Worm (Caenorhabditis elegans) whole organism, young adult: ENCODE data around the gene C15H11.10.

ENCODE experiments used
- B0019.2 ChIP-seq: fragments of 200-800 bp; sonication (Bioruptor generic); conservative IDR thresholded peaks from 2 replicates; pipeline ENCODE4 v1.3.6; 2022; ENCODE audit warnings: missing genetic modification reagents, missing genetic modification characterization, missing compliant biosample characterization
- B0261.1 ChIP-seq: sonication (generic microtip); optimal IDR thresholded peaks from 2 replicates; lab custom pipeline; 2016; ENCODE audit warnings: mild to moderate bottlenecking, missing genetic modification characterization, moderate library complexity, missing compliant biosample characterization
- F22D6.2 ChIP-seq: sonication (generic microtip); optimal IDR thresholded peaks from 2 replicates; lab custom pipeline; 2016; ENCODE audit warnings: mild to moderate bottlenecking, missing genetic modification characterization, missing compliant biosample characterization
- F39B2.1 ChIP-seq: fragments of 200-800 bp; sonication (Bioruptor generic); IDR thresholded peaks from 2 replicates; pipeline ENCODE4 v1.3.6; 2022; ENCODE audit warnings: missing genetic modification reagents, missing genetic modification characterization, missing compliant biosample characterization
- F52B5.7 ChIP-seq: sonication (generic microtip); optimal IDR thresholded peaks from 2 replicates; lab custom pipeline; 2016; ENCODE audit warnings: mild to moderate bottlenecking, missing genetic modification characterization, missing compliant biosample characterization
- K12H6.12 ChIP-seq: fragments of 200-800 bp; sonication (Bioruptor generic); optimal IDR thresholded peaks from 2 replicates; lab custom pipeline; 2018; ENCODE audit warnings: mild to moderate bottlenecking, missing genetic modification characterization, missing compliant biosample characterization
- T07F8.4 ChIP-seq: sonication (generic microtip); optimal IDR thresholded peaks from 2 replicates; lab custom pipeline; 2016; ENCODE audit warnings: mild to moderate bottlenecking, missing genetic modification characterization, moderate library complexity, missing compliant biosample characterization
- T26A5.8 ChIP-seq: sonication (generic microtip); optimal IDR thresholded peaks from 2 replicates; lab custom pipeline; 2016; ENCODE audit warnings: missing genetic modification characterization, missing compliant biosample characterization
- Y53F4B.3 ChIP-seq: fragments of 200-800 bp; sonication (Bioruptor generic); IDR thresholded peaks from 2 replicates; pipeline ENCODE4 v1.3.6; 2022; ENCODE audit warnings: missing genetic modification reagents, missing genetic modification characterization, missing compliant biosample characterization
- Y95B8A.8 ChIP-seq: fragments of 200-800 bp; sonication (Bioruptor generic); IDR thresholded peaks from 2 replicates; pipeline ENCODE4 v1.3.6; 2022; ENCODE audit warnings: missing genetic modification reagents, missing genetic modification characterization, missing compliant biosample characterization
- ZK185.1 ChIP-seq: sonication (generic microtip); optimal IDR thresholded peaks from 2 replicates; lab custom pipeline; 2016; ENCODE audit warnings: mild to moderate bottlenecking, missing genetic modification characterization, missing compliant biosample characterization; ENCODE audit not compliant: poor library complexity, severe bottlenecking
- ama-1 ChIP-seq, 3 experiments: fragments of 150-350 bp in 1 of 3; sonication (generic microtip) in 2 of 3; optimal IDR thresholded peaks; 2 replicates each; lab custom pipeline; 2014 to 2018; ENCODE audit warnings: missing biosample characterization in 2 of 3, missing genetic modification characterization in 2 of 3, missing genetic modification reagents in 2 of 3
- athp-1 ChIP-seq: sonication (generic microtip); optimal IDR thresholded peaks from 2 replicates; lab custom pipeline; 2017; ENCODE audit warnings: mild to moderate bottlenecking, missing genetic modification characterization, missing compliant biosample characterization
- attf-3 ChIP-seq: fragments of 200-800 bp; sonication (Bioruptor generic); conservative IDR thresholded peaks from 2 replicates; pipeline ENCODE4 v1.3.6; 2022; ENCODE audit warnings: missing genetic modification reagents, missing genetic modification characterization, missing compliant biosample characterization
- attf-5 ChIP-seq: fragments of 200-800 bp; sonication (Bioruptor generic); optimal IDR thresholded peaks from 2 replicates; lab custom pipeline; 2018; ENCODE audit warnings: mild to moderate bottlenecking, missing genetic modification characterization, missing compliant biosample characterization
- bed-1 ChIP-seq: fragments of 200-800 bp; sonication (Bioruptor generic); IDR thresholded peaks from 2 replicates; pipeline ENCODE4 v1.3.6; 2022; ENCODE audit warnings: missing genetic modification reagents, missing genetic modification characterization, missing compliant biosample characterization
- ccch-3 ChIP-seq: fragments of 200-800 bp; sonication (Bioruptor generic); optimal IDR thresholded peaks from 2 replicates; lab custom pipeline; 2018; ENCODE audit warnings: mild to moderate bottlenecking, missing genetic modification characterization, missing compliant biosample characterization
- ceh-27 ChIP-seq: fragments of 200-800 bp; sonication (Bioruptor generic); optimal IDR thresholded peaks from 2 replicates; lab custom pipeline; 2018; ENCODE audit warnings: mild to moderate bottlenecking, missing genetic modification characterization, moderate library complexity, missing compliant biosample characterization
- chd-7 ChIP-seq: sonication (generic microtip); optimal IDR thresholded peaks from 2 replicates; lab custom pipeline; 2016; ENCODE audit warnings: mild to moderate bottlenecking, missing genetic modification characterization, moderate library complexity, missing compliant biosample characterization
- die-1 ChIP-seq: sonication (generic microtip); optimal IDR thresholded peaks from 2 replicates; lab custom pipeline; 2016; ENCODE audit warnings: missing genotype, mild to moderate bottlenecking, missing genetic modification characterization, missing compliant biosample characterization
- efl-1 ChIP-seq: fragments of 150-350 bp; optimal IDR thresholded peaks from 2 replicates; lab custom pipeline; 2014; ENCODE audit warnings: missing biosample characterization, missing genetic modification reagents, missing genetic modification characterization
- egrh-3 ChIP-seq: fragments of 200-800 bp; sonication (Bioruptor generic); IDR thresholded peaks from 2 replicates; pipeline ENCODE4 v1.3.6; 2022; ENCODE audit warnings: missing genetic modification reagents, missing genetic modification characterization, missing compliant biosample characterization
- ekl-4 ChIP-seq: fragments of 200-800 bp; sonication (Bioruptor generic); IDR thresholded peaks from 2 replicates; pipeline ENCODE4 v1.3.6; 2022; ENCODE audit warnings: missing genetic modification reagents, missing genetic modification characterization, missing compliant biosample characterization
- gei-17 ChIP-seq: fragments of 200-800 bp; sonication (Bioruptor generic); optimal IDR thresholded peaks from 2 replicates; lab custom pipeline; 2018; ENCODE audit warnings: mild to moderate bottlenecking, missing genetic modification characterization, missing compliant biosample characterization
- hlh-12 ChIP-seq: sonication (generic microtip); optimal IDR thresholded peaks from 2 replicates; lab custom pipeline; 2016; ENCODE audit warnings: missing genetic modification characterization, missing compliant biosample characterization
- lsy-27 ChIP-seq: sonication (generic microtip); optimal IDR thresholded peaks from 2 replicates; lab custom pipeline; 2017; ENCODE audit warnings: missing genetic modification characterization, mild to moderate bottlenecking, missing compliant biosample characterization, antibody characterized with exemption, missing genotype, borderline replicate concordance; ENCODE audit not compliant: insufficient read depth
- madf-3 ChIP-seq: fragments of 200-800 bp; sonication (Bioruptor generic); IDR thresholded peaks from 2 replicates; pipeline ENCODE4 v1.3.6; 2022; ENCODE audit warnings: missing genetic modification reagents, missing genetic modification characterization, missing compliant biosample characterization
- nfya-1 ChIP-seq: sonication (generic microtip); optimal IDR thresholded peaks from 2 replicates; lab custom pipeline; 2017; ENCODE audit warnings: antibody characterized with exemption, missing compliant biosample characterization, missing genetic modification characterization, borderline replicate concordance; ENCODE audit not compliant: insufficient read depth
- nhr-27 ChIP-seq: fragments of 200-800 bp; sonication (Bioruptor generic); optimal IDR thresholded peaks from 2 replicates; lab custom pipeline; 2018; ENCODE audit warnings: mild to moderate bottlenecking, missing genetic modification characterization, moderate library complexity, missing compliant biosample characterization
- pbrm-1 ChIP-seq: fragments of 200-800 bp; sonication (Bioruptor generic); IDR thresholded peaks from 2 replicates; pipeline ENCODE4 v1.3.6; 2022; ENCODE audit warnings: missing genetic modification reagents, missing genetic modification characterization, missing compliant biosample characterization
- rpc-1 ChIP-seq, 2 experiments: fragments of 150-350 bp in 1 of 2; sonication (generic microtip) in 1 of 2; optimal IDR thresholded peaks; 2 replicates each; lab custom pipeline; 2014 to 2018; ENCODE audit warnings: missing biosample characterization in 1 of 2, missing genetic modification characterization in 1 of 2, missing genetic modification reagents in 1 of 2, missing genotype in 1 of 2
- somi-1 ChIP-seq: fragments of 200-800 bp; sonication (Bioruptor generic); optimal IDR thresholded peaks from 2 replicates; lab custom pipeline; 2018; ENCODE audit warnings: mild to moderate bottlenecking, missing genetic modification characterization, missing compliant biosample characterization
- sptf-2 ChIP-seq: fragments of 200-800 bp; sonication (Bioruptor generic); optimal IDR thresholded peaks from 2 replicates; lab custom pipeline; 2018; ENCODE audit warnings: mild to moderate bottlenecking, missing genetic modification characterization, missing compliant biosample characterization
- unc-62 ChIP-seq: fragments of 150-350 bp; optimal IDR thresholded peaks from 2 replicates; lab custom pipeline; 2014; ENCODE audit warnings: missing biosample characterization, missing genetic modification reagents, missing genetic modification characterization
- ztf-22 ChIP-seq: fragments of 200-800 bp; sonication (Bioruptor generic); optimal IDR thresholded peaks from 2 replicates; lab custom pipeline; 2018; ENCODE audit warnings: mild to moderate bottlenecking, missing genetic modification characterization, moderate library complexity, missing compliant biosample characterization
- ztf-26 ChIP-seq: sonication (generic microtip); optimal IDR thresholded peaks from 2 replicates; lab custom pipeline; 2017; ENCODE audit warnings: missing genetic modification characterization, missing compliant biosample characterization
- ztf-28 ChIP-seq: fragments of 200-800 bp; sonication (Bioruptor generic); IDR thresholded peaks from 2 replicates; pipeline ENCODE4 v1.3.6; 2022; ENCODE audit warnings: missing genetic modification reagents, missing genetic modification characterization, missing compliant biosample characterization

C15H11.10 gene

DNA sequence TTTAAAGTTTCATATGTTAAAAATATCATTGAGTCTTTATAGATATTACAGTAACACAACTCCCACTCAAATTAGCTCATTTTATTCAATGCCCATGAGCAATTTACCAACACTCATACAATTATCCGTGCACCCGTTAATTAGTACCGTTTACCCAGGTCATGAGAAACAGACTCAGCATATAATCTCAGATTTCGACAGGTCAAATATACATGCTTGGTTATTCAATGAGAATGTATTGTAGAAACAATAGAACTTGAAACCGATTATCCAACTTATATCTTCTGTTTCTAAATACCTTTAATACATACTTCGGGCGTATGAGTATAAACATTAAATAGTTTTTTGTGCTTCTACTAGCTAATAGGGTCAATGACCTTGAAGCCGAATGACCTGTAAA, 44.3 kb downstream of the C15H11.10 start:
- no peak for TF ChIP-seq B0261.1
- no peak for TF ChIP-seq bed-1 (GFP tag; lab: Robert Waterston, UW)
- TF ChIP-seq somi-1 (GFP tag; lab: Kevin White, UChicago) = no peak
- TF ChIP-seq B0019.2 (GFP tag; lab: Robert Waterston, UW) = no peak
- no peak for TF ChIP-seq chd-7
- TF ChIP-seq attf-5 (GFP tag; lab: Kevin White, UChicago) = no peak
- no peak for TF ChIP-seq ekl-4 (GFP tag; lab: Robert Waterston, UW)
- no peak for TF ChIP-seq ztf-22 (GFP tag; lab: Kevin White, UChicago)
- no peak for TF ChIP-seq Y53F4B.3 (GFP tag; lab: Robert Waterston, UW)
- no peak for TF ChIP-seq die-1
- no peak for TF ChIP-seq lsy-27 (tag; lab: Kevin White, UChicago)
- TF ChIP-seq unc-62 = no peak
- no peak for TF ChIP-seq efl-1 (GFP tag; lab: Kevin White, UChicago)
- TF ChIP-seq nhr-27 (tag; lab: Kevin White, UChicago) = no peak
- TF ChIP-seq F22D6.2 (tag; lab: Kevin White, UChicago) = no peak
- no peak for TF ChIP-seq sptf-2 (GFP tag; lab: Kevin White, UChicago)
- no peak for TF ChIP-seq madf-3 (GFP tag; lab: Robert Waterston, UW)
- TF ChIP-seq, all 124 proteins: peak for 0

DNA sequence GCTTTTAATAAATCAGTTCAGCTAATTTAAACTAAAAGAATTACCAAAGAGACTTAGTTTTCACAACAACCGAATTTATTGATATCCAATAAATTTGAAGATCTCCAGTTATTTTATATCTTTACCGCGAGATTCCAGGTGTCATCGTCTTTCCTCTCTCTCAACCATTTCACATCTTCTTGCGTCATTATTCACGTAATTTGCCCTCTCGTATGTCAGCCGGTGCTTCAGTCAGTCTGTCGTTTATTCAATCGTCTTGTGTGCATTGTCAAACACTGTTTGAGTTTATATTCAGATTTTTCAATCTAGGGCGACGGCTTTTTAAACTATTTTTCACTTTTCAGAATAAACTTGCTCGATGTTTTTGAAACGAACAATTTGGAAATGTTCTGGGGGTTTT, 45.4 kb downstream of the C15H11.10 start:
- no peak for TF ChIP-seq pbrm-1 (GFP tag; lab: Robert Waterston, UW)
- TF ChIP-seq, all 124 proteins: peak for 0

DNA sequence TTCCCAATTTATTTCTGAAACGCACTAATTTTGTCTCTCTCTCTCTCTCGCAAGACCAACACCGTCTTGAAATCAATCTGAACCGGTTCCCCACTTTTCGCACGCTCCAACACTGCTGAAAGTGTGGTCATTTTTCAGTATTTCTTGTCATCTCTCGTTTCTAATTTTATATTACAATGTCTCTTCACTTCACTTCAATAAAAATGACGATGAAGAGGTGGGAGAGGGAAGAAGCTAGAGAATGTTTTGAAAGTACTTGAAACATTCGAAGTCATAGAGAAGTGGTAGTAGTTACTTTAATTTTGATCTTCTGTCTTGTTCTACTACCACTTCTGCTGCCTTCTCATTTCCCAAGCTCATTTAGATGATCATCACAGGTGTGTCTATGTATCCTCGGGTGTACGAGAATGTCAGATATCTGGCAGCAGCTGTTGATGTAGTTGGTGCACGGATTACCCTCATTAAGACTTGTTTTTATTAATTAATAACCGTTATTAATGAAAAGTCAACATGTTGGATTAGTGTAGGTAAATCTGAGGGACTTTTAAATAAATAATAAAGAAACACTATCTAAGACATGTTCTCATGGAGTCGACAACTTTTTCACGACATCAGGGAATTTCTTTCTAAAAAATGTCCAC, 46.3 kb downstream of the C15H11.10 start:
- TF ChIP-seq Y53F4B.3 (GFP tag; lab: Robert Waterston, UW) (no peak), hlh-12 (no peak), ztf-28 (GFP tag; lab: Robert Waterston, UW) (no peak), madf-3 (GFP tag; lab: Robert Waterston, UW) (no peak), gei-17 (GFP tag; lab: Kevin White, UChicago) (no peak), ama-1 (optimal IDR thresholded peaks at IDR 0.05; lab: Kevin White, UChicago) (no peak), ama-1 (GFP tag; optimal IDR thresholded peaks at IDR 0.05; lab: Kevin White, UChicago) (no peak), rpc-1 (optimal IDR thresholded peaks at IDR 0.05; lab: Kevin White, UChicago) (no peak), rpc-1 (tag; optimal IDR thresholded peaks at IDR 0.05; lab: Kevin White, UChicago) (no peak), F39B2.1 (GFP tag; lab: Robert Waterston, UW) (no peak), ccch-3 (no peak), attf-3 (GFP tag; lab: Robert Waterston, UW) (no peak)
- TF ChIP-seq, all 124 proteins: peak for 0

DNA sequence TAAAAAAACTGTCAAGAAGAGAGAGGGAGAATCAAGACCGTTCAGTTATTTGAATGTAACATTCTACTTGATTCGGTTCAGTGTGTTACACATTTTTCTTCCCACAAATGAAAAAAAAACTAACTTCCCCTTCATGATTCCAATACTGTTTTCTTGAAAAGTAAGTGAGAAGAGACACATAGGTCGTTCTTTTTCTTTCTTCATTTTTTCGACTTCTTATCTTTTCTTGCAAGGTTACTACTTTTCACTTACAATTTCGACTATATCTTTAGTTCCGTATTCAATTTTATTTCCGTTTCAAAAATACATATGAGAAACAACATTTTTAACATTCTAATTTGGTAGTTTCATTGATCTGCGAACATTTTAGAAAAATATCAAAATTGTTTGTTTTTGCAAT, 47.3 kb downstream of the C15H11.10 start:
- TF ChIP-seq T07F8.4 (tag; lab: Kevin White, UChicago) (no peak), F52B5.7 (tag; lab: Kevin White, UChicago) (no peak), ZK185.1 (tag; lab: Kevin White, UChicago) (no peak), F39B2.1 (GFP tag; lab: Robert Waterston, UW) (no peak)

DNA sequence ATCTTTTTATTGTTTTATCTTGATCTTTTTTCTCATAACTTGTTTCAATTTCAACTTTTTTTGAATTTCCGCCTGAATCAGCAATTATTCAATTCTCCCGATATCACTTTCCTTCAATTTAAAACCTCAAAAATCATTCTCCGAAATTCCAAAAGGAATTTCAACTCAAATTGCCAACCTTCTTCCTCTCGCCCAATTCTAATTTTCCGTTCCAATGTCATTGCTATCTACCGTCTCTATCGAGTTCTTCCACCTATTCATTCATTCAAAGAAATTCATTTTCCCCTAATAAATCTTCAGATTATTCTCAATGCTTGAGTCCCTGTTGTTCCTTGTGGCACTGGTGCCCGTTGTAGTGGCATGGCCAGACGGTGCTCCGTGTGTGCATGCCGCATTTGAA, 48.9 kb downstream of the C15H11.10 start, which contains the start of gene F23B12.4:
Gene F23B12.4, plus strand, starts transcription at position 301 of the 400 bp plus-strand sequence.
- TF ChIP-seq Y95B8A.8 (GFP tag; lab: Robert Waterston, UW) (no peak), nfya-1 (no peak), T26A5.8 (no peak), somi-1 (GFP tag; lab: Kevin White, UChicago) (no peak), athp-1 (tag; lab: Kevin White, UChicago) (no peak), egrh-3 (GFP tag; lab: Robert Waterston, UW) (no peak), nhr-27 (tag; lab: Kevin White, UChicago) (no peak), ztf-26 (tag; lab: Kevin White, UChicago) (no peak), ceh-27 (no peak), K12H6.12 (tag; lab: Kevin White, UChicago) (no peak)
